Fruit fly (Drosophila melanogaster) whole organism: ENCODE results near the gene beat-Vb.

Source experiments
- CG8478 ChIP-seq: fragments of >200 bp; optimal IDR thresholded peaks from 2 replicates; lab custom pipeline; 2018; ENCODE audit warnings: inconsistent platforms
- Dll ChIP-seq: fragments of >200 bp; optimal IDR thresholded peaks from 2 replicates; lab custom pipeline; 2017
- EcR ChIP-seq, 2 experiments: fragments of >200 bp; optimal IDR thresholded peaks; 2 replicates each; lab custom pipeline; 2017; ENCODE audit warnings: missing biosample characterization in 2 of 2, missing genetic modification characterization in 2 of 2, missing genetic modification reagents in 2 of 2
- pan ChIP-seq: fragments of >200 bp; optimal IDR thresholded peaks from 2 replicates; lab custom pipeline; 2017
- psq ChIP-seq: fragments of >200 bp; optimal IDR thresholded peaks from 2 replicates; lab custom pipeline; 2017
- usp ChIP-seq: fragments of >200 bp; optimal IDR thresholded peaks from 2 replicates; lab custom pipeline; 2017; ENCODE audit warnings: missing biosample characterization, missing genetic modification characterization, mixed read lengths

DNA sequence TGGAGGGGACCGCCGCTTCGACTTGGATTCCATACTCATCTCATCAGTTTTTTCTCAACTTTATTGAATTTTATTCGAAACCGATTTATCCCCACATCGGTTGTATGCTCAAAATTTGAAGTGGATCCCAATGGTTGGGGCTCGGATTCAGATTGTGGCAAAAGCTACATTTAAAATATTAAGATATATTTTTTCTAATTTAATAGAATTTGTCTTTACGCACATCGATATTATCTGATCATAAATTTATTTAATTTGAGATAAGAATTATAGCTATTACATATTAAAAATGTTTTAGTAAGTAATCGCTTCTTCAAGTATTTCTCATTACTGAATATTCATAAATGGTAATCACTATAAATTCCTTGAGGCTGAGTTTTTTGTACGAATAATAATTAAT lies 4.7 kb upstream of the beat-Vb start, which contains the start of gene CG10909:
- no peak for TF ChIP-seq EcR (GFP tag; optimal IDR thresholded peaks at IDR 0.05; lab: Kevin White, UChicago)
- no peak for TF ChIP-seq pan (lab: Kevin White, UChicago)
- TF ChIP-seq CG8478 (lab: Kevin White, UChicago), result no peak
- TF ChIP-seq usp (GFP tag; lab: Kevin White, UChicago), result no peak
- no peak for TF ChIP-seq psq (lab: Kevin White, UChicago)
- TF ChIP-seq Dll (lab: Kevin White, UChicago), result no peak
